Worm (Caenorhabditis elegans) whole organism, early embryonic: ENCODE data around the gene sqv-3.

Experiments
- B0310.2 ChIP-seq: sonication (generic microtip); optimal IDR thresholded peaks from 2 replicates; lab custom pipeline; 2016; ENCODE audit warnings: mild to moderate bottlenecking, missing genetic modification characterization, missing compliant biosample characterization
- F13C5.2 ChIP-seq: sonication (generic microtip); optimal IDR thresholded peaks from 2 replicates; lab custom pipeline; 2017; ENCODE audit warnings: mild to moderate bottlenecking, missing genetic modification characterization, inconsistent platforms, missing compliant biosample characterization
- aly-1 ChIP-seq: sonication (generic microtip); optimal IDR thresholded peaks from 2 replicates; lab custom pipeline; 2016; ENCODE audit warnings: missing genetic modification characterization, missing compliant biosample characterization
- ama-1 ChIP-seq: fragments of 150-350 bp; optimal IDR thresholded peaks from 2 replicates; lab custom pipeline; 2014
- ceh-13 ChIP-seq: fragments of 200-800 bp; sonication (Bioruptor generic); optimal IDR thresholded peaks from 2 replicates; lab custom pipeline; 2018; ENCODE audit warnings: mild to moderate bottlenecking, missing genetic modification characterization, missing compliant biosample characterization
- ceh-36 ChIP-seq: sonication (generic microtip); optimal IDR thresholded peaks from 2 replicates; lab custom pipeline; 2016; ENCODE audit warnings: missing genetic modification characterization, inconsistent platforms, missing compliant biosample characterization
- ets-7 ChIP-seq: sonication (generic microtip); optimal IDR thresholded peaks from 2 replicates; lab custom pipeline; 2016; ENCODE audit warnings: missing genotype, missing genetic modification characterization, missing compliant biosample characterization
- flt-1 ChIP-seq: fragments of 200-800 bp; sonication (Bioruptor generic); IDR thresholded peaks from 2 replicates; pipeline ENCODE4 v1.3.6; 2022; ENCODE audit warnings: missing genetic modification characterization, missing compliant biosample characterization
- hmbx-1 ChIP-seq: sonication (generic microtip); optimal IDR thresholded peaks from 2 replicates; lab custom pipeline; 2016; ENCODE audit warnings: mild to moderate bottlenecking, missing genetic modification characterization, missing compliant biosample characterization
- hmg-4 ChIP-seq: fragments of 200-800 bp; sonication (Bioruptor generic); optimal IDR thresholded peaks from 2 replicates; lab custom pipeline; 2018; ENCODE audit warnings: mild to moderate bottlenecking, missing genetic modification characterization, missing compliant biosample characterization
- hnd-1 ChIP-seq: sonication (generic microtip); optimal IDR thresholded peaks from 2 replicates; lab custom pipeline; 2016; ENCODE audit warnings: missing genetic modification characterization, missing compliant biosample characterization
- pes-1 ChIP-seq: fragments of 200-800 bp; sonication (Bioruptor generic); IDR thresholded peaks from 2 replicates; pipeline ENCODE4 v1.3.6; 2022; ENCODE audit warnings: missing genetic modification reagents, missing genetic modification characterization, missing compliant biosample characterization
- scrt-1 ChIP-seq: fragments of 200-800 bp; sonication (Bioruptor generic); IDR thresholded peaks from 2 replicates; pipeline ENCODE4 v1.3.6; 2022; ENCODE audit warnings: missing genetic modification characterization, missing compliant biosample characterization
- sea-1 ChIP-seq: fragments of 200-800 bp; sonication (Bioruptor generic); conservative IDR thresholded peaks from 2 replicates; pipeline ENCODE4 v1.3.6; 2022; ENCODE audit warnings: missing genetic modification characterization, missing compliant biosample characterization
- tbx-11 ChIP-seq: fragments of 200-800 bp; sonication (Bioruptor generic); IDR thresholded peaks from 2 replicates; pipeline ENCODE4 v1.3.6; 2022; ENCODE audit warnings: missing genetic modification characterization, missing compliant biosample characterization
- tbx-37 ChIP-seq: fragments of 200-800 bp; sonication (Bioruptor generic); conservative IDR thresholded peaks from 2 replicates; pipeline ENCODE4 v1.3.6; 2022; ENCODE audit warnings: missing genetic modification reagents, missing genetic modification characterization, missing compliant biosample characterization
- tra-4 ChIP-seq: sonication (generic microtip); optimal IDR thresholded peaks from 2 replicates; lab custom pipeline; 2017; ENCODE audit warnings: missing genetic modification characterization, missing compliant biosample characterization

The sqv-3 gene

DNA sequence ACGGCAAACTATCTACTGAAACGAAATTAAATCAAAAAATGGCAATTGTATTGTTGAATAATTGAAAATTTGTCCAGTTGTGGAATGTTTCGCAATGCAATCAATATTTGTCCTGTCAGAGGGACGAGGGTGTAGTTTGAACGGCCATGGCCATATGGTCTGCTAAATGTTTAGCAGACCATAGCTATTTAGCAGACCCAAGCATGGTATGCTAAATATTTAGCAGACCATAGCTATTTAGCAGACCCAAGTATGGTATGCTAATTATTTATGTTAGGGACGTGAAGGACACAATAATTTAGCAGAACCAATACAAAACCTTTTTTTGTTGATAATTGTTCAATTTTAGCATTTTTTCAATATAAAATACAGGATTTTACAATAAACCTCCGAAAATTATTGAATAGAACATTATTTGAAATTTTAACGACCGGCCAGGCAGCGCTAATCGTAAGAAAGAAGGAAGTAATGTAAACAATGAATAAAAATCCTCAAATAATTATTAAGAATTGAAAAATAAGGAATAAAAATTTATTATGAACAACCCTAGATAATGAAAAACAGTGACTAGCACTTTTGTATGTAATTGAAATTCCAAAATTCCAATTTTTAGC is 24.9 kb upstream of the sqv-3 start, which contains the start of gene riok-3:
riok-3 (minus strand) TSS at position 15 of the 614 bp plus-strand sequence.
- no peak for TF ChIP-seq ceh-13 (GFP tag; lab: Kevin White, UChicago)
- no peak for TF ChIP-seq hmg-4
- no peak for TF ChIP-seq ama-1 (lab: Kevin White, UChicago)
- no peak for TF ChIP-seq tbx-37 (GFP tag; lab: Robert Waterston, UW)
- no peak for TF ChIP-seq F13C5.2 (tag; lab: Kevin White, UChicago)
- TF ChIP-seq pes-1 (GFP tag; lab: Robert Waterston, UW): no peak
- TF ChIP-seq flt-1 (GFP tag; lab: Robert Waterston, UW): no peak
- no peak for TF ChIP-seq hmbx-1 (tag; lab: Kevin White, UChicago)
- no peak for TF ChIP-seq scrt-1 (GFP tag; lab: Robert Waterston, UW)
- TF ChIP-seq tbx-11 (GFP tag; lab: Robert Waterston, UW): no peak
- TF ChIP-seq hnd-1 (tag; lab: Kevin White, UChicago): no peak
- TF ChIP-seq ets-7 (tag; lab: Kevin White, UChicago): no peak
- TF ChIP-seq tra-4: no peak
- TF ChIP-seq B0310.2 (tag; lab: Kevin White, UChicago): no peak
- TF ChIP-seq aly-1 (tag; lab: Kevin White, UChicago): no peak
- TF ChIP-seq sea-1: no peak
- TF ChIP-seq ceh-36 (tag; lab: Kevin White, UChicago): no peak

DNA sequence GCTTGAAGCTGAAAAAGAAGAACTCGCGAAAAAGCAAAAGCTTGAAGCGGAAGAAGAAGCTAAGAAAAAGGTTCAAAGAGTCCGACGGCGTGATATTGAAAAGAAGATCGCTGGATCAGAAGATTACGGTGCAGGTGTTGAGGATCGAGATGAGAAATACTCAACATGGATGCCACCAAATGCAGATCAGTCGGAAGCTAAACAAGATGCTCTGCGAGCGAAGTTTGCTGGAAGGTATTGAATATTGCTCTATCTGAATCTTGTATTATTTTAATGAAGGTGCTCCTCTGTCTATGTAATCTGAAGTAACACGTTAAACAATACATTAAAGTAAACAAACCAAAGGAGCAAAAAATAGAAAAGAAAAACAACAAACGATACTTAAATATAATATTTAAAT is 21.9 kb upstream of the sqv-3 start:
- TF ChIP-seq F13C5.2 (tag; lab: Kevin White, UChicago) (no peak), aly-1 (tag; lab: Kevin White, UChicago) (no peak), tra-4 (no peak), ceh-36 (tag; lab: Kevin White, UChicago) (no peak), ets-7 (tag; lab: Kevin White, UChicago) (no peak), B0310.2 (tag; lab: Kevin White, UChicago) (no peak)

DNA sequence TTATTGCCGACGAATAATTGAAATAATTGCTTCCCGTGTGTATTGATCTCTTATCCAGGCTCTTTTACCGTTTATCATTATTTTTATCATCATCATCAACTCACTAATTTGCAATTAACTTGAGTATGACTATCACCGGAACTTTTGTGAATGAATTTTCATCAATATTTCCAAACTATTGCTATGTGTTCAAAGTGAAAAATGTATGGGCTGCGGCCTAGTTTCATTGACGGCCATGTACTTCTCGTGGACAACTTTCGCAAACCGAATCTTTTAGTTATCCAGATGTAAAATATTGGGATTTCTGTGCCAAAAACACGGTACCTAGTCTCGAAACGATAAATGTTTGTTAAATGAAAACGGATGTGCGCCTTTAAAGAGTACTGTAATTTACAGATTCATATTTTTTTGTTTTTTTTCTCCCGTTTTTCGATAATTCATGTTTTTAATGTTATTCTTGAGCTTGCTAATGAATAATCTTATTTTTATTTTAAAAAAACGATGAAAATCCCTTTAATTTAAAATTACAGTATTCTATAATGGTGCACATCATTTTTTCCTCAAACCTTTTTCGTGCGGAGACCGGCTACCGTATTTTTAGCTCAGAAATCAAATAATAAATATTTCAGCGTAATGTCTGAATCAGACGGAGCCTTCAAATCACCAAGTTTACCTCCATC is 18.5 kb upstream of the sqv-3 start, which contains the start of gene ZK632.2:
ZK632.2 (plus strand) TSS at position 630 of the 680 bp plus-strand sequence.
- TF ChIP-seq tra-4 (no peak), flt-1 (GFP tag; lab: Robert Waterston, UW) (no peak), hmg-4 (no peak), F13C5.2 (tag; lab: Kevin White, UChicago) (no peak), pes-1 (GFP tag; lab: Robert Waterston, UW) (no peak), ets-7 (tag; lab: Kevin White, UChicago) (no peak), tbx-37 (GFP tag; lab: Robert Waterston, UW) (no peak), ceh-36 (tag; lab: Kevin White, UChicago) (no peak), hmbx-1 (tag; lab: Kevin White, UChicago) (no peak), ceh-13 (GFP tag; lab: Kevin White, UChicago) (no peak), B0310.2 (tag; lab: Kevin White, UChicago) (no peak), scrt-1 (GFP tag; lab: Robert Waterston, UW) (no peak)

DNA sequence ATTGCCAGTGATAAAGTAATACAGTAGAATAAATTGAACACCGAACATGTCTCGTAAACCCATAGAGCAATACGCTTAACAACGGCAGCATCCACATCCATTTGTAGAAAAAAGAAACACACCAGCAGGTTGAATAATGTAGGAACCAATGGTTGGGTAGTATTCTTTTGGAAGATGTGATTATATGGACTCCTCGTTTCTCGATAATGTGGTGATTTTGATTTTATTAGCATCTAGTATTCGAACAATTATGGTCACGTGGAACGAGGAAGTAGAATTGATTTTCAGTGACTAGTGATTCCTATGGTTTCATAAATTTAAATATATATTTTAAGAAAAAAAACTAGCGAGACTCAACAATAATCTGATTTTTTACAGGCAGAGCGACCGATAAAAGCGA is 16.3 kb upstream of the sqv-3 start, which contains the start of gene srxa-10:
srxa-10 (minus strand) TSS at position 101 of the 400 bp plus-strand sequence.
- TF ChIP-seq hnd-1 (tag; lab: Kevin White, UChicago) (no peak), B0310.2 (tag; lab: Kevin White, UChicago) (no peak), hmg-4 (no peak), F13C5.2 (tag; lab: Kevin White, UChicago) (no peak), pes-1 (GFP tag; lab: Robert Waterston, UW) (no peak), aly-1 (tag; lab: Kevin White, UChicago) (no peak), tbx-37 (GFP tag; lab: Robert Waterston, UW) (no peak), scrt-1 (GFP tag; lab: Robert Waterston, UW) (no peak), ama-1 (lab: Kevin White, UChicago) (no peak)

DNA sequence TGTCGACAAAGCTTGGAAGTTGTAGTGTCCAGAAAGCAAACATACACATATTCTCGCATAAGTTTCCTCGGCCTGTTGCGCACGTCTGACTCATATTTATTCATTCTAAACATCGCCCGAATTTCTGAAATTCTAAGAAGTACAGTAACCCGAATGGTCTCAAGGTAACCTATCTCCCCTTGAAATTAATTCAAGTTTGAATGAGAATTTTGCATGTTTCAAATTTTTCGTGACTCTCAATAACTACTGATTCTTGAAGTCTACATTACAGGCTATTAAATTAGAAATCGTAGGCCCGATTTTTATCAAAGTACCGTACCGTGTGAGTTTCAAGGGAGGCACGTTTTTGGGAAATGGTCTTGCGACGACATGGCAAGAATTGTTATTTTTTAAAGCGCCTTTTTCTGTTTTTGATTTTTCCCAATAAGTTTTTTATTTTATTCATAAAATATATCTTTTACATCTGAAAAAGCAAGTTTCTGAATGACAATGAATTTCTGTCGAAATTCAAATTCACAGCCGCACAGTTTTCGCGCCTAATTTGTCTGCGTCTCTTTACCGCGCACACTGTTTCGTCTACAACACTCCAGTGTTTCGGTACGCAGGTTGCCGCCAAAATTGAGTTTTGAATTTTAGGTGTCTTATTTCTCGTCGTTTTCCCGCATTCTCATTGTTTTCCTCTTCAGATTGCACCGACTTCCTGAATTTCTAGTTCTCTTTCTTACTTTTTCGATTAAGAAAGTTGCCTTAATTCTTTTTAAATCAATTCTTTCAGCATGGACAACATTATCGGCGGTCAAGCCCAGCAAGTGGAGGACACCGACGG is 13.7 kb upstream of the sqv-3 start, which contains the start of the genes R10E11.9 and mcm-6:
R10E11.9 (minus strand) TSS at position 51 of the 826 bp plus-strand sequence.
mcm-6 (plus strand) TSS at position 776 of the 826 bp plus-strand sequence.
- TF ChIP-seq F13C5.2 (tag; lab: Kevin White, UChicago): no peak
- TF ChIP-seq hmg-4: no peak
- no peak for TF ChIP-seq sea-1
- no peak for TF ChIP-seq aly-1 (tag; lab: Kevin White, UChicago)
- TF ChIP-seq ama-1 (lab: Kevin White, UChicago): no peak
- no peak for TF ChIP-seq tbx-37 (GFP tag; lab: Robert Waterston, UW)
- no peak for TF ChIP-seq flt-1 (GFP tag; lab: Robert Waterston, UW)
- TF ChIP-seq ceh-36 (tag; lab: Kevin White, UChicago): no peak
- no peak for TF ChIP-seq B0310.2 (tag; lab: Kevin White, UChicago)
- TF ChIP-seq hmbx-1 (tag; lab: Kevin White, UChicago): no peak
- TF ChIP-seq ets-7 (tag; lab: Kevin White, UChicago): no peak
- no peak for TF ChIP-seq hnd-1 (tag; lab: Kevin White, UChicago)
- TF ChIP-seq scrt-1 (GFP tag; lab: Robert Waterston, UW): no peak
- TF ChIP-seq tra-4: no peak
- no peak for TF ChIP-seq tbx-11 (GFP tag; lab: Robert Waterston, UW)
- TF ChIP-seq pes-1 (GFP tag; lab: Robert Waterston, UW): no peak
- TF ChIP-seq ceh-13 (GFP tag; lab: Kevin White, UChicago): no peak

DNA sequence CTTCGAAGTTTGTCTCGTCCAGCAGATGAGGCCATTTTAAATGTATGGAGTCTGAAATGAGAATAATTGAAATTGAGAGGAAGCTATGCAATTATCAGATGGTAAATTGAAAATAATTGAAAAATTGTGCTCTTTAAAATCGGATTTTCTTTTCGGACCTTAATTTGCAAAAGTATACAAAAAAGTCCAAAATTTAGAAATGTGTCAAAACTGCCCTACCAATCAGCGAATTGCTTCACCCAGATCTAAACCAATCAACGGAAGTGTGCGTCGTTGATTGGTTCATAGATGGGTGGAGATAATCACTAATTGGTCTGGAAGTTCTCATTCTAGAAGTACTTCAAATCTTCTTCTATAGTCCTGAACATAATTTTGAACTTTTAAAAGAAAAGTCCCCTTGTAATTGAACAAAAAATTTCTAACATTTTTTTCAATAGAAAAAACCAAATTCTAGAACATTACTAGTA is 9.5 kb upstream of the sqv-3 start, which contains the start of gene R10E11.5:
R10E11.5 (minus strand) TSS at position 51 of the 467 bp plus-strand sequence.
- no peak for TF ChIP-seq F13C5.2 (tag; lab: Kevin White, UChicago)
- TF ChIP-seq aly-1 (tag; lab: Kevin White, UChicago): no peak
